Worm (Caenorhabditis elegans) whole organism, mixed stage, embryonic: ENCODE measurements around the gene adh-5.
A peak's percentile ranks its signal among the peaks of the same experiment; 100 is the strongest.

ENCODE experiments used
- M03D4.4 ChIP-seq: sonication (generic microtip); optimal IDR thresholded peaks from 2 replicates; lab custom pipeline; 2017; ENCODE audit warnings: mild to moderate bottlenecking, missing genetic modification characterization, missing compliant biosample characterization
- bed-3 ChIP-seq: fragments of 200-800 bp; sonication (Bioruptor generic); optimal IDR thresholded peaks from 3 replicates; lab custom pipeline; 2018; ENCODE audit warnings: mild to moderate bottlenecking, missing genetic modification characterization, moderate library complexity, missing compliant biosample characterization
- blmp-1 ChIP-seq: fragments of 150-350 bp; optimal IDR thresholded peaks from 2 replicates; lab custom pipeline; 2014; ENCODE audit warnings: missing biosample characterization, missing genetic modification characterization
- ceh-39 ChIP-seq: fragments of 150-350 bp; optimal IDR thresholded peaks from 2 replicates; lab custom pipeline; 2014; ENCODE audit warnings: missing biosample characterization, missing genetic modification characterization
- ceh-83 ChIP-seq: fragments of 200-800 bp; sonication (Bioruptor generic); optimal IDR thresholded peaks from 2 replicates; lab custom pipeline; 2018; ENCODE audit warnings: mild to moderate bottlenecking, missing genetic modification characterization, missing compliant biosample characterization
- ces-1 ChIP-seq: fragments of 150-350 bp; optimal IDR thresholded peaks from 2 replicates; lab custom pipeline; 2014; ENCODE audit warnings: missing biosample characterization, missing genetic modification reagents, missing genetic modification characterization
- drap-1 ChIP-seq: fragments of 200-800 bp; sonication (Bioruptor generic); optimal IDR thresholded peaks from 3 replicates; lab custom pipeline; 2018; ENCODE audit warnings: mild to moderate bottlenecking, missing genetic modification characterization, missing compliant biosample characterization
- elt-1 ChIP-seq: sonication (generic microtip); optimal IDR thresholded peaks from 2 replicates; lab custom pipeline; 2017; ENCODE audit warnings: missing genetic modification characterization, mild to moderate bottlenecking, missing compliant biosample characterization, antibody characterized with exemption, moderate library complexity, borderline replicate concordance; ENCODE audit not compliant: insufficient read depth
- ham-2 ChIP-seq: fragments of 200-800 bp; sonication (Bioruptor generic); optimal IDR thresholded peaks from 2 replicates; lab custom pipeline; 2018; ENCODE audit warnings: mild to moderate bottlenecking, missing genetic modification characterization, missing compliant biosample characterization
- hlh-1 ChIP-seq: fragments of 150-350 bp; optimal IDR thresholded peaks from 2 replicates; lab custom pipeline; 2014; ENCODE audit warnings: missing biosample characterization, missing genetic modification reagents, missing genetic modification characterization
- lin-13 ChIP-seq: fragments of 150-350 bp; optimal IDR thresholded peaks from 2 replicates; lab custom pipeline; 2014; ENCODE audit warnings: missing biosample characterization, missing genetic modification characterization
- lin-32 ChIP-seq: fragments of 200-800 bp; sonication (Bioruptor generic); optimal IDR thresholded peaks from 2 replicates; lab custom pipeline; 2018; ENCODE audit warnings: mild to moderate bottlenecking, missing genetic modification characterization, missing compliant biosample characterization
- lsy-2 ChIP-seq: fragments of 150-350 bp; optimal IDR thresholded peaks from 2 replicates; lab custom pipeline; 2014; ENCODE audit warnings: missing biosample characterization, missing genetic modification characterization
- mab-5 ChIP-seq: fragments of 150-350 bp; optimal IDR thresholded peaks from 2 replicates; lab custom pipeline; 2014; ENCODE audit warnings: missing biosample characterization, missing genetic modification characterization
- mep-1 ChIP-seq: fragments of 150-350 bp; optimal IDR thresholded peaks from 2 replicates; lab custom pipeline; 2017; ENCODE audit warnings: missing biosample characterization, missing genetic modification reagents, missing genetic modification characterization, inconsistent platforms
- mls-2 ChIP-seq: sonication (generic microtip); optimal IDR thresholded peaks from 2 replicates; lab custom pipeline; 2016; ENCODE audit warnings: mild to moderate bottlenecking, missing genetic modification characterization, moderate library complexity, missing compliant biosample characterization
- nhr-2 ChIP-seq: fragments of 150-350 bp; optimal IDR thresholded peaks from 2 replicates; lab custom pipeline; 2014; ENCODE audit warnings: missing biosample characterization, missing genetic modification characterization
- nhr-237 ChIP-seq: fragments of 150-350 bp; optimal IDR thresholded peaks from 2 replicates; lab custom pipeline; 2014; ENCODE audit warnings: missing biosample characterization, missing genetic modification characterization
- nhr-28 ChIP-seq: fragments of 150-350 bp; optimal IDR thresholded peaks from 2 replicates; lab custom pipeline; 2014; ENCODE audit warnings: missing biosample characterization, missing genetic modification characterization
- nhr-76 ChIP-seq: sonication (generic microtip); optimal IDR thresholded peaks from 2 replicates; lab custom pipeline; 2017; ENCODE audit warnings: missing biosample characterization, missing genetic modification characterization
- pha-4 ChIP-seq: fragments of 150-350 bp; optimal IDR thresholded peaks from 2 replicates; lab custom pipeline; 2018; ENCODE audit warnings: missing biosample characterization, missing genetic modification reagents, missing genetic modification characterization
- sem-2 ChIP-seq: fragments of 200-800 bp; sonication (Bioruptor generic); optimal IDR thresholded peaks from 2 replicates; lab custom pipeline; 2018; ENCODE audit warnings: mild to moderate bottlenecking, missing genetic modification characterization, missing compliant biosample characterization
- snpc-4 ChIP-seq: fragments of 150-350 bp; optimal IDR thresholded peaks from 2 replicates; lab custom pipeline; 2014; ENCODE audit warnings: missing biosample characterization, missing genetic modification characterization
- sptf-1 ChIP-seq: sonication (generic microtip); optimal IDR thresholded peaks from 2 replicates; lab custom pipeline; 2017; ENCODE audit warnings: mild to moderate bottlenecking, missing genetic modification characterization, moderate library complexity, missing compliant biosample characterization
- tbx-8 ChIP-seq: fragments of 200-800 bp; sonication (Bioruptor generic); optimal IDR thresholded peaks from 2 replicates; lab custom pipeline; 2018; ENCODE audit warnings: mild to moderate bottlenecking, missing genetic modification characterization, moderate library complexity, missing compliant biosample characterization
- unc-120 ChIP-seq: sonication (generic microtip); optimal IDR thresholded peaks from 2 replicates; lab custom pipeline; 2017; ENCODE audit warnings: missing genetic modification characterization, missing compliant biosample characterization; ENCODE audit not compliant: poor library complexity, severe bottlenecking
- unc-39 ChIP-seq: fragments of 150-350 bp; optimal IDR thresholded peaks from 2 replicates; lab custom pipeline; 2014; ENCODE audit warnings: missing biosample characterization, missing genetic modification characterization
- unc-62 ChIP-seq: fragments of 150-350 bp; optimal IDR thresholded peaks from 2 replicates; lab custom pipeline; 2014; ENCODE audit warnings: missing biosample characterization, missing genetic modification reagents, missing genetic modification characterization
- zip-8 ChIP-seq: fragments of 150-350 bp; optimal IDR thresholded peaks from 2 replicates; lab custom pipeline; 2014; ENCODE audit warnings: missing biosample characterization, missing genetic modification characterization

Gene adh-5

ce11 chrV:899087-899486, 12.5 kb upstream of the adh-5 start, which contains the start of gene nas-32:
nas-32 (minus strand) TSS chrV:899187.
- TF ChIP-seq lin-32 (GFP tag; lab: Kevin White, UChicago): no peak
- TF ChIP-seq unc-62: no peak
- no peak for TF ChIP-seq ceh-83 (GFP tag; lab: Kevin White, UChicago)
- TF ChIP-seq hlh-1: no peak
- TF ChIP-seq zip-8 (tag; lab: Kevin White, UChicago): no peak
- no peak for TF ChIP-seq ces-1 (GFP tag; lab: Kevin White, UChicago)
- no peak for TF ChIP-seq mls-2
- TF ChIP-seq ceh-39: no peak

- TF ChIP-seq blmp-1 (tag; lab: Kevin White, UChicago): no peak
- TF ChIP-seq hlh-1: no peak
- TF ChIP-seq mls-2: no peak
- TF ChIP-seq unc-120 (tag; lab: Kevin White, UChicago): no peak
- no peak for TF ChIP-seq bed-3
- no peak for TF ChIP-seq ceh-83 (GFP tag; lab: Kevin White, UChicago)
- TF ChIP-seq zip-8 (tag; lab: Kevin White, UChicago): no peak
Measured at ce11 chrV:903460-903859, 8.1 kb upstream of the adh-5 start, which contains the start of gene fmo-5. fmo-5 (minus strand) TSS chrV:903665.

DNA sequence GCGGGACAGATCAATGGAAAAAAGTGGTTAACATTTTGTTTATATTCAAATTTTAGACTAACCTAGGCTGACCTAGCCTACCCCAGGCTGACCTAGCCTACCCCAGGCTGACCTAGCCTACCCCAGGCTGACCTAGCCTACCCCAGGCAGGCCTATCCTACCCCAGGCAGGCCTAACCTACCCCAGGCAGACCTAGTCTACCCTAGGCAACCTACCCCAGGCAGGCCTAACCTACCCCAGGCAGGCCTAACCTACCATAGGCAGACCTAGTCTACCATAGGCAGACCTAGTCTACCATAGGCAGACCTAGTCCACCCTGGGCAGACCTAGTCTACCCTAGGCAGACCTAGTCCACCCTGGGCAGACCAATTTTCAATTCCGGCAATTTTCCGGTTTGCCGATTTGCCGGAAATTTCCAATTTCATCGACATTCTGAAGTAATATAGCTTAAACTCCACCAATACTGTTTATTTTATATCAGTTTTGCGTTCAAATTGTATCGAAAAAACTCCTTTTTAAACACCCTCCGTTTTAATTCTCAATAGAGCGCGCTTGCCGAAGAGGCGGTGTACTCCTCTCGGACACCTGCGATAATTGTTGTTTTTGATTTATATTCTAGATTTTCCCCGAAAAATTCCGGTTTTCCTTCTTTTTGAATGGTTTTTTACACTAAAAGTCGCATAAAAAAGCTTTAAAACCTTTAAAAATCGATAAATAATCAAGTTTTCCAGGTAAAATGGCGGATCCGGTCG, 7.2 kb upstream of the adh-5 start, which contains the start of gene trm-2A:
Gene trm-2A (plus strand): TSS at position 732 of the 752 bp plus-strand sequence.
- TF ChIP-seq snpc-4 (no peak), ceh-39 (peak; percentile 38), unc-120 (tag; lab: Kevin White, UChicago) (peak; percentile 4), ces-1 (GFP tag; lab: Kevin White, UChicago) (peak; percentile 50), mep-1 (tag; lab: Kevin White, UChicago) (peak; percentile 81), pha-4 (tag; lab: Kevin White, UChicago) (peak; percentile 63), hlh-1 (peak; percentile 17), ceh-83 (GFP tag; lab: Kevin White, UChicago) (no peak), nhr-28 (tag; lab: Kevin White, UChicago) (no peak), tbx-8 (GFP tag; lab: Kevin White, UChicago) (no peak), nhr-237 (tag; lab: Kevin White, UChicago) (peak; percentile 37), lin-13 (tag; lab: Kevin White, UChicago) (peak; percentile 59), lsy-2 (tag; lab: Kevin White, UChicago) (peak; percentile 51)

DNA sequence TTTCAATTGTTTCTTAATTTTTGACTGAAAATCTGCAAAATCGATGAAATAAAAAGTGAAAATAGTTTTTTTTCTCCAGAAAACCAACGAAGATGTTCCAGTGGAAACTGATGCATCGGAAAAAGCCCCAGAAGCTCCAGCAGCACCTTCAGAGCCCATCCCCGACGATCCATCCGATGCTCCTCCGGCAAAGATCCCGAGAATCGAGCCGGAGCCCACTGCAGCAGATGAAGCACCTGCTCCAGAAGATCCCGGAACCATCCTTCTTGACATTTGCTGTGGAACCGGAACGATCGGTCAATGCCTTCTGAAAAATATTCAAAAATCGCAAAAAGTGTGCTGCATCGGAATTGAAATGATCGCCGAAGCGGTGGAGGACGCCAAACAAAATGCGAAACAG, 2.9 kb upstream of the adh-5 start:
- no peak for TF ChIP-seq ceh-39
- no peak for TF ChIP-seq hlh-1
- TF ChIP-seq lin-13 (tag; lab: Kevin White, UChicago): no peak
- TF ChIP-seq mab-5 (tag; lab: Kevin White, UChicago): no peak
- no peak for TF ChIP-seq bed-3
- TF ChIP-seq zip-8 (tag; lab: Kevin White, UChicago): no peak
- no peak for TF ChIP-seq snpc-4
- no peak for TF ChIP-seq nhr-76
- no peak for TF ChIP-seq ces-1 (GFP tag; lab: Kevin White, UChicago)
- no peak for TF ChIP-seq mep-1 (tag; lab: Kevin White, UChicago)

DNA sequence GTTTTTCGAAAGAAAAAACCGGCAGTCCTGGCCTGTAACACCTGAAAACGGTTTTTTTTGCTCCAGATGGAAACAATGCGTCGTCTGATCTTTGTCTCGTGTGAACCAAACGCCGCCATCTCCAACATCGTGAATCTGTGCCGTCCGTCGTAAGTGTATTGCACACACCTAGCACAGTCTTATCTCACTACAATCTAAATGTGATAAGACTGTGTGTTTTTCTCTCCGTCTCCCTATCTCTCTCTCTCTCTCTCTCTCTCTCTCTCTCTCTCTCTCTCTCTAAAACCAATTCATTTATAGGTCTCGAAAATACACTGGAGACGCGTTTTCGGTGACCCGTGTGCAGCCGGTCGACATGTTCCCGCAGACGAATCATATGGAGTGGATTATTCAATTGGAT, 986 bp upstream of the adh-5 start:
- TF ChIP-seq nhr-76 (no peak), elt-1 (tag; lab: Kevin White, UChicago) (peak; percentile 81), bed-3 (no peak), lsy-2 (tag; lab: Kevin White, UChicago) (no peak)

DNA sequence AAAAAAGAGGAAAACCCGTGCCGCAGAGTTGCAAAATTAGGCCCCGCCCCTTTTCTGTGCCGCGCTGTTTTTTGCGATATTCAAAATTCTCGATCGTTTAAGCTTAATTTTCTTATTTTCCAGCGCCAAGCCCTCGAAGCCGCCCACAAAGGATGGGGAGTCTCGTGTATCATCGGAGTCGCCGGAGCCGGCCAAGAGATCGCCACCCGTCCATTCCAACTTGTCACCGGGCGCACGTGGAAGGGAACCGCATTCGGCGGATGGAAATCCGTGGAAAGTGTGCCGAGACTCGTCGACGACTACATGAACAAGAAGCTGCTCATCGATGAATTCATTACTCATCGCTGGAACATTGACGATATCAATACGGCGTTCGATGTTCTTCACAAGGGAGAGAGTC, 4.1 kb downstream of the adh-5 start:
- TF ChIP-seq mls-2 (no peak), snpc-4 (no peak), tbx-8 (GFP tag; lab: Kevin White, UChicago) (no peak), pha-4 (tag; lab: Kevin White, UChicago) (no peak), sem-2 (GFP tag; lab: Kevin White, UChicago) (no peak), lin-32 (GFP tag; lab: Kevin White, UChicago) (no peak), lin-13 (tag; lab: Kevin White, UChicago) (no peak), mep-1 (tag; lab: Kevin White, UChicago) (no peak), ham-2 (no peak), drap-1 (GFP tag; lab: Kevin White, UChicago) (no peak), nhr-2 (tag; lab: Kevin White, UChicago) (no peak), nhr-28 (tag; lab: Kevin White, UChicago) (no peak), blmp-1 (tag; lab: Kevin White, UChicago) (no peak), nhr-237 (tag; lab: Kevin White, UChicago) (no peak), unc-39 (tag; lab: Kevin White, UChicago) (no peak), M03D4.4 (tag; lab: Kevin White, UChicago) (no peak), ceh-39 (no peak), sptf-1 (no peak)
